Worm (Caenorhabditis elegans) whole organism, early embryonic: ENCODE measurements around the gene ctl-2.
"Not testable (repeated sequence)": the region's sequence is repeated elsewhere in the genome, so short reads cannot be mapped to it uniquely, and the experiment has no call there.

Experiments used
- B0310.2 ChIP-seq: sonication (generic microtip); optimal IDR thresholded peaks from 2 replicates; lab custom pipeline; 2016; ENCODE audit warnings: mild to moderate bottlenecking, missing genetic modification characterization, missing compliant biosample characterization
- ama-1 ChIP-seq: fragments of 150-350 bp; optimal IDR thresholded peaks from 2 replicates; lab custom pipeline; 2014
- ceh-13 ChIP-seq: fragments of 200-800 bp; sonication (Bioruptor generic); optimal IDR thresholded peaks from 2 replicates; lab custom pipeline; 2018; ENCODE audit warnings: mild to moderate bottlenecking, missing genetic modification characterization, missing compliant biosample characterization
- flt-1 ChIP-seq: fragments of 200-800 bp; sonication (Bioruptor generic); IDR thresholded peaks from 2 replicates; pipeline ENCODE4 v1.3.6; 2022; ENCODE audit warnings: missing genetic modification characterization, missing compliant biosample characterization
- hmbx-1 ChIP-seq: sonication (generic microtip); optimal IDR thresholded peaks from 2 replicates; lab custom pipeline; 2016; ENCODE audit warnings: mild to moderate bottlenecking, missing genetic modification characterization, missing compliant biosample characterization
- hmg-4 ChIP-seq: fragments of 200-800 bp; sonication (Bioruptor generic); optimal IDR thresholded peaks from 2 replicates; lab custom pipeline; 2018; ENCODE audit warnings: mild to moderate bottlenecking, missing genetic modification characterization, missing compliant biosample characterization
- hnd-1 ChIP-seq: sonication (generic microtip); optimal IDR thresholded peaks from 2 replicates; lab custom pipeline; 2016; ENCODE audit warnings: missing genetic modification characterization, missing compliant biosample characterization
- scrt-1 ChIP-seq: fragments of 200-800 bp; sonication (Bioruptor generic); IDR thresholded peaks from 2 replicates; pipeline ENCODE4 v1.3.6; 2022; ENCODE audit warnings: missing genetic modification characterization, missing compliant biosample characterization
- tbx-37 ChIP-seq: fragments of 200-800 bp; sonication (Bioruptor generic); conservative IDR thresholded peaks from 2 replicates; pipeline ENCODE4 v1.3.6; 2022; ENCODE audit warnings: missing genetic modification reagents, missing genetic modification characterization, missing compliant biosample characterization
- tra-4 ChIP-seq: sonication (generic microtip); optimal IDR thresholded peaks from 2 replicates; lab custom pipeline; 2017; ENCODE audit warnings: missing genetic modification characterization, missing compliant biosample characterization

ce11 chrII:14344166-14344565 lies 42.3 kb upstream of the ctl-2 start, which contains the start of gene ddl-3:
- not testable (repeated sequence) for TF ChIP-seq ama-1 (lab: Kevin White, UChicago); tbx-37 (GFP tag; lab: Robert Waterston, UW); B0310.2; tra-4; hmbx-1 (tag; lab: Kevin White, UChicago); hnd-1 (tag; lab: Kevin White, UChicago); scrt-1 (GFP tag; lab: Robert Waterston, UW); flt-1; ceh-13 (GFP tag; lab: Kevin White, UChicago); hmg-4 (GFP tag; lab: Kevin White, UChicago)
